Worm (Caenorhabditis elegans) whole organism, early embryonic: ENCODE results near the gene ZK250.13.

ENCODE experiments used
- F13C5.2 ChIP-seq: sonication (generic microtip); optimal IDR thresholded peaks from 2 replicates; lab custom pipeline; 2017; ENCODE audit warnings: mild to moderate bottlenecking, missing genetic modification characterization, inconsistent platforms, missing compliant biosample characterization
- ama-1 ChIP-seq: fragments of 150-350 bp; optimal IDR thresholded peaks from 2 replicates; lab custom pipeline; 2014
- ceh-13 ChIP-seq: fragments of 200-800 bp; sonication (Bioruptor generic); optimal IDR thresholded peaks from 2 replicates; lab custom pipeline; 2018; ENCODE audit warnings: mild to moderate bottlenecking, missing genetic modification characterization, missing compliant biosample characterization
- hnd-1 ChIP-seq: sonication (generic microtip); optimal IDR thresholded peaks from 2 replicates; lab custom pipeline; 2016; ENCODE audit warnings: missing genetic modification characterization, missing compliant biosample characterization
- tbx-11 ChIP-seq: fragments of 200-800 bp; sonication (Bioruptor generic); IDR thresholded peaks from 2 replicates; pipeline ENCODE4 v1.3.6; 2022; ENCODE audit warnings: missing genetic modification characterization, missing compliant biosample characterization
- tbx-37 ChIP-seq: fragments of 200-800 bp; sonication (Bioruptor generic); conservative IDR thresholded peaks from 2 replicates; pipeline ENCODE4 v1.3.6; 2022; ENCODE audit warnings: missing genetic modification reagents, missing genetic modification characterization, missing compliant biosample characterization
- tra-4 ChIP-seq: sonication (generic microtip); optimal IDR thresholded peaks from 2 replicates; lab custom pipeline; 2017; ENCODE audit warnings: missing genetic modification characterization, missing compliant biosample characterization

DNA sequence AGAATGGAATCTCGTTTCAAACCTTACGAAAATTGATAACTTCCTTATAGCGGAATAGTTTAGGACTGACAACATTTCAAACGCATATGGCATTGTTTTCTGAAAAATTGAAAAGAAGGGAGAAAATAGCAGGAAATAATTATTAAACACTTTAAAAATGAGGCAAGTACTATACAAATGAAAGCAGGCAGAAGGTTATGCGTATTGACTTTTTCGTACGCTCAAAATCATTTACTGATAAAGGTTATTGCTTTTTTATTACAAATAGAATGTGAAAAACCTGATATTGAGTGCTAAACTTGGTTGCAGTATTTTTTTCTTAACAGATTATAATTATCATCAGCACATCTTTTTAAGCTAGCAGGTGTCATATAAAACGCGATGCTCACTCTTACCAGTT, at the start of gene ZK250.13:
- TF ChIP-seq ama-1 (lab: Kevin White, UChicago) (no peak), tra-4 (no peak), F13C5.2 (no peak), tbx-37 (GFP tag; lab: Robert Waterston, UW) (no peak), tbx-11 (GFP tag; lab: Robert Waterston, UW) (no peak), hnd-1 (tag; lab: Kevin White, UChicago) (no peak), ceh-13 (GFP tag; lab: Kevin White, UChicago) (no peak)
